Fruit fly (Drosophila melanogaster): ENCODE results near the gene pll.

pll gene

dm6 chr3R:27225490-27225889 is 27.5 kb downstream of the pll start:
- TF ChIP-seq Atf3 (GFP tag; optimal IDR thresholded peaks at IDR 0.05): no peak
- TF ChIP-seq jing (GFP tag; optimal IDR thresholded peaks at IDR 0.05): no peak
- no peak for TF ChIP-seq CG7987 (GFP tag; optimal IDR thresholded peaks at IDR 0.05)
- no peak for TF ChIP-seq hkb (optimal IDR thresholded peaks at IDR 0.05)
- TF ChIP-seq hkb (GFP tag; IDR thresholded peaks at IDR 0.05): no peak
- no peak for TF ChIP-seq Hmx (GFP tag; optimal IDR thresholded peaks at IDR 0.05)
- no peak for TF ChIP-seq CG6254 (GFP tag; optimal IDR thresholded peaks at IDR 0.05)
- TF ChIP-seq sens (GFP tag): peak; percentile 31

dm6 chr3R:27224727-27225126 is 28.3 kb downstream of the pll start:
- TF ChIP-seq nom (GFP tag; optimal IDR thresholded peaks at IDR 0.05) (peak; percentile 42), prd (optimal IDR thresholded peaks at IDR 0.05) (no peak), prd (GFP tag; IDR thresholded peaks at IDR 0.05) (peak; percentile 53; the same call in 1 of the 3 replicates), Hmr (GFP tag; optimal IDR thresholded peaks at IDR 0.05) (no peak), Drgx (GFP tag; IDR thresholded peaks at IDR 0.05) (peak; percentile 43; the same call in 1 of the 2 replicates), repo (GFP tag; optimal IDR thresholded peaks at IDR 0.05) (no peak), Med (GFP tag) (peak; percentile 32)

- TF ChIP-seq YL-1 (GFP tag; optimal IDR thresholded peaks at IDR 0.05) (no peak), chinmo (GFP tag; IDR thresholded peaks at IDR 0.05; ENCODE audit: partially characterized antibody) (0 out of 4 replicates have a peak, but pooled peaks have one; percentile 19), mirr (GFP tag; optimal IDR thresholded peaks at IDR 0.05) (no peak), CG6654 (GFP tag; optimal IDR thresholded peaks at IDR 0.05) (peak; percentile 65), Deaf1 (tag; optimal IDR thresholded peaks at IDR 0.05) (peak; percentile 19), Nf-YC (tag; optimal IDR thresholded peaks at IDR 0.05) (peak; percentile 69), CG3163 (GFP tag; optimal IDR thresholded peaks at IDR 0.05) (peak; percentile 88), Nf-YB (GFP tag; optimal IDR thresholded peaks at IDR 0.05) (peak; percentile 60), Trl (optimal IDR thresholded peaks at IDR 0.05) (peak; percentile 49 to 60), Trl (GFP tag; optimal IDR thresholded peaks at IDR 0.05) (no peak)
Observed at dm6 chr3R:27223012-27223411, 30.0 kb downstream of the pll start.

DNA sequence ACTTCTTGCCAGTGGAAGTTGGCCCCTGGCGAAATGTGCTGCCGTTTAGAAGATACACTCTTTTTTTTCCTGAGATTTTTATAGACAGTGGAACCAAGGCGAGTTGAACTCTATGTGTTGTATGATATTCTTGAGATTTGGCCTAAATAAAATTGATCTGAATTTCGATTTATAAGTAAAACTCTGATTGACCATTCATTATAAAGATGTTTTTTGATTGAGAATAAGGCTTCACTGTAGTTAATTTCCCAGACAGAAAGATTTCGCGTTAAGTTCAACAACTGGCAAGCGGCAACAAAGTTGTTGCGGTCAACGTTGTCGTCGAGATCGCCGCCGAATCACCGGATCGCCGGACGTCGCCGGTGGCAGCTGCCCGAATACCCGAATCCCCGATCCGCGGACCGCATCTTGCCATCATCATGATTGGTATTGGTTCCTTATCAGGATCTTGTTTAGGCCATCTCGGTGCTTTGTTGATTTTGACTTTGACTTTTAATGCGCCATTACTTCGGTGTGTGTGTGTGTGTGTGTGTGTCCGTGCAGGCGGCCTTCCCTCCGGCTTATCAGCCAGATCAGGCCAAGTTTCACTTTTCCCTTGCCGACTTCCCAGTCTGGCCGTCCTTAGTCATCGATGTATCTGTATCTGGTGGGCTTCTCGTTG is 30.8 kb downstream of the pll start:
- no peak for TF ChIP-seq jumu (GFP tag; optimal IDR thresholded peaks at IDR 0.05)
- TF ChIP-seq Blimp-1 (GFP tag; optimal IDR thresholded peaks at IDR 0.05): peak; percentile 7
- TF ChIP-seq tgo (GFP tag; IDR thresholded peaks at IDR 0.05): no peak
- TF ChIP-seq grn (GFP tag; optimal IDR thresholded peaks at IDR 0.05): peak; percentile 84

- TF ChIP-seq CG2889 (GFP tag; IDR thresholded peaks at IDR 0.05) (no peak), unpg (GFP tag; optimal IDR thresholded peaks at IDR 0.05) (no peak), abd-A (tag; optimal IDR thresholded peaks at IDR 0.05) (no peak), CG2199 (GFP tag; IDR thresholded peaks at IDR 0.05) (0 out of 3 replicates have a peak, but pooled peaks have one; percentile 23), pros (GFP tag; optimal IDR thresholded peaks at IDR 0.05) (no peak), CG16815 (GFP tag; optimal IDR thresholded peaks at IDR 0.05) (no peak), Ssrp (tag; optimal IDR thresholded peaks at IDR 0.05) (no peak), zf30C (GFP tag; optimal IDR thresholded peaks at IDR 0.05) (no peak), CG11695 (GFP tag; IDR thresholded peaks at IDR 0.05) (no peak), Atf6 (GFP tag; IDR thresholded peaks at IDR 0.05) (no peak), ttk (GFP tag; IDR thresholded peaks at IDR 0.05) (no peak), CG8281 (tag; optimal IDR thresholded peaks at IDR 0.05) (no peak), Stat92E (GFP tag; optimal IDR thresholded peaks at IDR 0.05) (peak in 1 of 3 experiments; percentile 85), Hr39 (optimal IDR thresholded peaks at IDR 0.05) (no peak), lov (optimal IDR thresholded peaks at IDR 0.05) (no peak), lov (GFP tag; IDR thresholded peaks at IDR 0.05) (no peak), mld (GFP tag; IDR thresholded peaks at IDR 0.05; ENCODE audit: partially characterized antibody) (no peak)
Observed at dm6 chr3R:27220829-27221463, 32.0 kb downstream of the pll start.

Measured in whole organism, embryonic.